Fruit fly (Drosophila melanogaster): Measurements from ENCODE around the gene SPE.

SPE gene

dm6 chr3R:23652525-23653108, 33.4 kb upstream of the SPE start (continued):
- no peak for TF ChIP-seq pan (optimal IDR thresholded peaks at IDR 0.05)

dm6 chr3R:23655501-23655900, 30.6 kb upstream of the SPE start:
- TF ChIP-seq pan (optimal IDR thresholded peaks at IDR 0.05) (no peak), Hnf4 (GFP tag; optimal IDR thresholded peaks at IDR 0.05) (no peak), brk (GFP tag; optimal IDR thresholded peaks at IDR 0.05) (no peak), dl (GFP tag; optimal IDR thresholded peaks at IDR 0.05; ENCODE audit: insufficient read depth in 1 of 2, partially characterized antibody in 2 of 2) (no peak), Mio (GFP tag; optimal IDR thresholded peaks at IDR 0.05) (no peak), sage (GFP tag; optimal IDR thresholded peaks at IDR 0.05) (no peak), Dif (GFP tag; optimal IDR thresholded peaks at IDR 0.05; ENCODE audit: partially characterized antibody) (no peak), Abd-B (GFP tag; optimal IDR thresholded peaks at IDR 0.05) (no peak), sv (GFP tag; optimal IDR thresholded peaks at IDR 0.05) (no peak), rgr (GFP tag; optimal IDR thresholded peaks at IDR 0.05) (no peak), Vsx2 (GFP tag; optimal IDR thresholded peaks at IDR 0.05; ENCODE audit: partially characterized antibody) (no peak), CrebA (GFP tag; optimal IDR thresholded peaks at IDR 0.05; ENCODE audit: borderline replicate concordance) (no peak), h (GFP tag; optimal IDR thresholded peaks at IDR 0.05) (no peak), N (GFP tag; optimal IDR thresholded peaks at IDR 0.05) (no peak), Hr83 (GFP tag; optimal IDR thresholded peaks at IDR 0.05; ENCODE audit: poor library complexity, severe bottlenecking) (no peak), fru (GFP tag; optimal IDR thresholded peaks at IDR 0.05) (no peak)

DNA sequence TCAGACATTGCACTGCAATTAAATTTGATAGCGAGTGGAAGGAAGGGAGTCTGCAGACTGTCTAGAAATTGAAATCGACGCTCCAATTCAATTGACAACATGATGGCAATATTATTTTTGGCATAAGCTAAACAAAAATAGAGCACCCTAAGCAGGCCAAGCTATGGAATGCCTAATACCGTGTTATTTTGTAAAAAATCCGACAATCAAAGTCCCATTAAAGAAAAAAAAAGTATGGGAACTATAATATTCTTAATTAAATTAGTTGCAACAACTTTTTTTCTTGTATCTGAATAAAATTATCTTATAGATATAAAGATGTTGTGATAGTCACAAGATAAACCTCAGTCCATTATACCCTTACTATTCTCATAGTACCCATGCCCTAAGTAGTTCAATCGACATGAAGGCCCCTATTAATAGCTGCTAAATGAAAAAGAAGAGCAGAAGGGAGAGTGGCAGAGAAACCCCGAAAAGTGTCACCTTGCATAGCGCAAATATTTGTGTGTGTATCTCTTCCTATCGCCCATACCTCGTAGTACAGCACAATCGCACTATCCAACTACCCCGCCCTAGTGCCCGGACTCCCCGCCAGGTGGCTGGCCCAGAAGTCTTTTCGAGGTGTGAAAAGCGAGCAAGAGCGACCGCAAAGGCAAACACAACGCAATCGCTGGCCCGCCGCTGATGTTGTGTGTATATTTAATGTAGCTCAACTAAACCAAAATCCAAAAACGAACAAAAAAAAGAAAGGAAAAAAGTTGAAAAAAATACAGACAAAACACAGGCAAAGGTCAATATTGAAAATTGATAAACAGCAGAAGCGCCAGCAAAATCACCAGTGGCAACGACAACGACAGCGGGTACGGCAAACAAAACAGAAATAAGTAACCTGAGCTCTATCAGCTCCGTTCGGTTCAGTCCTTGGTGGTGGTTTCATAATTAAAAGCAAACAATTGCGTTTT, 28.4 kb upstream of the SPE start:
- no peak for TF ChIP-seq sv (GFP tag; optimal IDR thresholded peaks at IDR 0.05)
- peak; percentile 56 for TF ChIP-seq Sp1 (GFP tag; optimal IDR thresholded peaks at IDR 0.05)
- TF ChIP-seq sage (GFP tag; optimal IDR thresholded peaks at IDR 0.05), result no peak
- TF ChIP-seq Dfd (GFP tag; optimal IDR thresholded peaks at IDR 0.05), result no peak
- TF ChIP-seq dl (GFP tag; optimal IDR thresholded peaks at IDR 0.05; ENCODE audit: insufficient read depth in 1 of 2, partially characterized antibody in 2 of 2), result no peak
- TF ChIP-seq Hnf4 (GFP tag; optimal IDR thresholded peaks at IDR 0.05), result peak; percentile 47
- TF ChIP-seq Hr83 (GFP tag; optimal IDR thresholded peaks at IDR 0.05; ENCODE audit: poor library complexity, severe bottlenecking), result no peak
- TF ChIP-seq foxo (GFP tag; optimal IDR thresholded peaks at IDR 0.05), result peak in 1 of 2 experiments; percentile 48
- no peak for TF ChIP-seq Abd-B (GFP tag; optimal IDR thresholded peaks at IDR 0.05)
- no peak for TF ChIP-seq Dif (GFP tag; optimal IDR thresholded peaks at IDR 0.05; ENCODE audit: partially characterized antibody)
- peak; percentile 13 for TF ChIP-seq psq (GFP tag; optimal IDR thresholded peaks at IDR 0.05)
- TF ChIP-seq CG32264 (GFP tag; optimal IDR thresholded peaks at IDR 0.05), result no peak
- no peak for TF ChIP-seq dsf (GFP tag; optimal IDR thresholded peaks at IDR 0.05; ENCODE audit: borderline replicate concordance)
- TF ChIP-seq OdsH (GFP tag; optimal IDR thresholded peaks at IDR 0.05), result peak; percentile 50
- TF ChIP-seq Mio (GFP tag; optimal IDR thresholded peaks at IDR 0.05), result peak; percentile 4
- TF ChIP-seq dmrt93B (GFP tag; optimal IDR thresholded peaks at IDR 0.05), result peak; percentile 14
- no peak for TF ChIP-seq woc (GFP tag; optimal IDR thresholded peaks at IDR 0.05)
- TF ChIP-seq HLH106 (tag; optimal IDR thresholded peaks at IDR 0.05), result no peak
- peak; percentile 22 for TF ChIP-seq br (GFP tag; optimal IDR thresholded peaks at IDR 0.05)
- TF ChIP-seq lola (GFP tag; optimal IDR thresholded peaks at IDR 0.05), result no peak
- peak; percentile 26 for TF ChIP-seq ey (GFP tag; optimal IDR thresholded peaks at IDR 0.05)
- no peak for TF ChIP-seq usp (GFP tag; optimal IDR thresholded peaks at IDR 0.05)
- peak; percentile 27 for TF ChIP-seq Rel (GFP tag; optimal IDR thresholded peaks at IDR 0.05)
- TF ChIP-seq Rel (tag; optimal IDR thresholded peaks at IDR 0.05), result peak; percentile 69
- TF ChIP-seq tai (GFP tag; optimal IDR thresholded peaks at IDR 0.05), result no peak
- no peak for TF ChIP-seq N (GFP tag; optimal IDR thresholded peaks at IDR 0.05)
- peak; percentile 8 for TF ChIP-seq CrebA (GFP tag; optimal IDR thresholded peaks at IDR 0.05; ENCODE audit: borderline replicate concordance)
- no peak for TF ChIP-seq jim (GFP tag; optimal IDR thresholded peaks at IDR 0.05)
- TF ChIP-seq brk (GFP tag; optimal IDR thresholded peaks at IDR 0.05), result no peak
- TF ChIP-seq Myc (optimal IDR thresholded peaks at IDR 0.05), result no peak
- TF ChIP-seq fru (GFP tag; optimal IDR thresholded peaks at IDR 0.05), result peak; percentile 31
- no peak for TF ChIP-seq GATAd (GFP tag; optimal IDR thresholded peaks at IDR 0.05)
- TF ChIP-seq rgr (GFP tag; optimal IDR thresholded peaks at IDR 0.05), result peak; percentile 75
- peak; percentile 45 for TF ChIP-seq h (GFP tag; optimal IDR thresholded peaks at IDR 0.05)
- TF ChIP-seq CG9705 (GFP tag; optimal IDR thresholded peaks at IDR 0.05), result peak; percentile 8
- TF ChIP-seq Hr78 (GFP tag; optimal IDR thresholded peaks at IDR 0.05), result no peak
- no peak for TF ChIP-seq Jra (GFP tag; optimal IDR thresholded peaks at IDR 0.05)
- TF ChIP-seq Vsx2 (GFP tag; optimal IDR thresholded peaks at IDR 0.05; ENCODE audit: partially characterized antibody), result no peak
- TF ChIP-seq pan (optimal IDR thresholded peaks at IDR 0.05), result no peak

All from whole organism, wandering third instar larva.